Worm (Caenorhabditis elegans): ENCODE results near the gene K06H6.1.

Gene K06H6.1

DNA sequence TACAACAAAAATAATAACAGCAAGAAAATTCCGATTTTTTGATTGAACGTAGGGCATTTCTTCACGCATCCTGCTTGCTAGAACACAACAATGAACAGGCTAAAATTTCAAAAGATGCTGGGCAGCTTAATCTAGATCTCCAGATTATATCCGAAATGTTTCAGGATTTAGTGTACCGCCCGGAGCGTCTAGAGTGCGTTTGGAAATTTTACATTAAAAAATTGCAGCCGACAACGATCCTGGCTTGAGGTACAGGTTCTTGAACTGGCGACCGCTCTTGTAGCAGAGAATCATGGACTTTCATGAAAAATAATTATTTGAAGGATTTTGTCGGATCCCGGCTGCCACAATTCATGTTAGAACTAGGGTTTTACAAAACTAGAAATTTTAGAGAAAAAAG, 39.9 kb upstream of the K06H6.1 start, which contains the start of gene C14C6.6:
C14C6.6 (minus strand) TSS at position 101 of the 400 bp plus-strand sequence.
- no peak for TF ChIP-seq F10E7.11 (tag; optimal IDR thresholded peaks at IDR 0.05)
- TF ChIP-seq let-526 (GFP tag; IDR thresholded peaks at IDR 0.05) = no peak
- no peak for TF ChIP-seq ztf-18 (tag; optimal IDR thresholded peaks at IDR 0.05)
- TF ChIP-seq madf-8 (GFP tag; conservative IDR thresholded peaks at IDR 0.05) = no peak
- no peak for TF ChIP-seq ceh-91 (GFP tag; IDR thresholded peaks at IDR 0.05)
- no peak for TF ChIP-seq let-607 (tag; optimal IDR thresholded peaks at IDR 0.05)
- TF ChIP-seq hsf-1 (GFP tag; IDR thresholded peaks at IDR 0.05) = no peak
- TF ChIP-seq nhr-27 (tag; optimal IDR thresholded peaks at IDR 0.05) = no peak
- TF ChIP-seq ceh-58 (GFP tag; IDR thresholded peaks at IDR 0.05) = no peak
- no peak for TF ChIP-seq hrde-1 (tag; optimal IDR thresholded peaks at IDR 0.05; ENCODE audit: borderline replicate concordance)
- no peak for TF ChIP-seq unc-62 (GFP tag; optimal IDR thresholded peaks at IDR 0.05)
- TF ChIP-seq cebp-1 (GFP tag; IDR thresholded peaks at IDR 0.05) = no peak
- no peak for TF ChIP-seq cebp-1 (tag; optimal IDR thresholded peaks at IDR 0.05)

DNA sequence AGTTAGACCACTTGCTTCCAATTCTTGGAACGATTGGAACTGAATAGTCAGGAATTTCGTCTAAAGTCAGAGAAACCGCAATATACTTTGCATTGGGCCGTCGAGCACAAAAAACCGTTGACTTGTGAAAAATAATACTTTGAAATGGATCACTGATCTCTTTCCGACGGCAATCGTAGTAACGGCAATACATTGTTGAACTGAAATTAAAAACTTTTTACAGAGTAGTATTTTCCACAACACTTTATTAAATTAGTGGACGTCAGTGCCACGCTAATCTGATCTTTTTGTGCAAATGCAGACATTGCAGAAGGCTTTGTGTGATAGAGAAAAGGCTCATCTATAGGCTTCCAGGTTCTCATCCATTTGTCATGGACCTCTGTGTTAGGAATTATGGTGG, 35.5 kb upstream of the K06H6.1 start:
- TF ChIP-seq nhr-90 (tag; optimal IDR thresholded peaks at IDR 0.05) (no peak), K12H6.12 (tag; optimal IDR thresholded peaks at IDR 0.05) (no peak), ztf-26 (tag; optimal IDR thresholded peaks at IDR 0.05) (no peak), attf-6 (GFP tag; IDR thresholded peaks at IDR 0.05) (no peak), nfyb-1 (GFP tag; IDR thresholded peaks at IDR 0.05) (no peak), F10E7.11 (tag; optimal IDR thresholded peaks at IDR 0.05) (no peak), hsf-1 (GFP tag; IDR thresholded peaks at IDR 0.05) (no peak), ztf-22 (GFP tag; optimal IDR thresholded peaks at IDR 0.05) (no peak), F22D6.2 (tag; optimal IDR thresholded peaks at IDR 0.05) (no peak), D2030.7 (GFP tag; IDR thresholded peaks at IDR 0.05) (no peak), ekl-4 (GFP tag; IDR thresholded peaks at IDR 0.05) (no peak), F37B4.10 (GFP tag; IDR thresholded peaks at IDR 0.05) (no peak), dox-1 (GFP tag; IDR thresholded peaks at IDR 0.05) (no peak), lag-1 (GFP tag; IDR thresholded peaks at IDR 0.05) (no peak), ets-4 (GFP tag; optimal IDR thresholded peaks at IDR 0.05) (no peak), ztf-3 (GFP tag; optimal IDR thresholded peaks at IDR 0.05) (no peak), zim-3 (tag; optimal IDR thresholded peaks at IDR 0.05) (no peak)

DNA sequence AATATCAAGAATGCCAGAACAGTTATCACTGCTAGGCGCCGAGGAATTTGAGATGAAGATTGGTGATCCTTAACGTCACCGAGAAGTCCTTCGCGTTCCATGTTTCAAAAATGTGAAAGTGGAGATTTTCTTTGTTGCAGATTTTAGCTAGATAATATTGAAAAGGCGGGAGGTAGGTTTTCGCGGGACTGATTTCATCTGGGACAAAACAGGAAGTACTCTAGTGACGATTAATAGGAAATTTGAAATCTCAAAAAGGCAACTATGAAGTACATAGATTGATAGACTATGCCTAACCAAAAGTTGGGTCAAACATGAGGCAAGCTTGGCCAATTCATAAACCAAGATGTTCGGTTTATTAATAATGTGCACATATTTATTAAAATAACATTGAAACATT, 34.9 kb upstream of the K06H6.1 start, which contains the start of gene C14C6.8:
C14C6.8 (minus strand) TSS at position 101 of the 400 bp plus-strand sequence.
- no peak for TF ChIP-seq C17E4.6 (GFP tag; IDR thresholded peaks at IDR 0.05)
- TF ChIP-seq hmg-20 (GFP tag; IDR thresholded peaks at IDR 0.05) = no peak
- TF ChIP-seq madf-6 (GFP tag; IDR thresholded peaks at IDR 0.05) = no peak
- no peak for TF ChIP-seq egl-18 (GFP tag; IDR thresholded peaks at IDR 0.05)
- no peak for TF ChIP-seq zfh-2 (GFP tag; conservative IDR thresholded peaks at IDR 0.05)
- TF ChIP-seq nhr-120 (GFP tag; IDR thresholded peaks at IDR 0.05) = no peak
- no peak for TF ChIP-seq F22D6.2 (tag; optimal IDR thresholded peaks at IDR 0.05)
- TF ChIP-seq mel-28 (tag; optimal IDR thresholded peaks at IDR 0.05; ENCODE audit: borderline replicate concordance) = no peak
- TF ChIP-seq ceh-58 (GFP tag; IDR thresholded peaks at IDR 0.05) = no peak
- no peak for TF ChIP-seq lin-26 (GFP tag; IDR thresholded peaks at IDR 0.05)
- TF ChIP-seq Y53G8AR.9 (GFP tag; conservative IDR thresholded peaks at IDR 0.05) = no peak
- no peak for TF ChIP-seq F52B5.7 (tag; optimal IDR thresholded peaks at IDR 0.05)

Measured in whole organism, young adult.